Fruit fly (Drosophila melanogaster) whole organism, embryonic: Measurements from ENCODE around the gene CG7227.
A peak's percentile ranks its signal among the peaks of the same experiment; 100 is the strongest.

ENCODE experiments used
- ATbp ChIP-seq: fragments of 200-800 bp; sonication (Bioruptor generic); optimal IDR thresholded peaks from 2 replicates; lab custom pipeline; 2017; ENCODE audit warnings: missing biosample characterization, mild to moderate bottlenecking, missing genetic modification characterization, missing genetic modification reagents
- Antp ChIP-seq: fragments of 200-800 bp; sonication (Bioruptor generic); optimal IDR thresholded peaks from 3 replicates; lab custom pipeline; 2016; ENCODE audit warnings: missing biosample characterization, missing genetic modification characterization
- Awh ChIP-seq: fragments of 200-800 bp; sonication (Bioruptor generic); IDR thresholded peaks from 2 replicates; pipeline ENCODE4, ENCODE4 v1.3.6; 2022; ENCODE audit warnings: missing biosample characterization, missing genetic modification characterization
- CG10267 ChIP-seq: fragments of 200-800 bp; sonication (Bioruptor generic); optimal IDR thresholded peaks from 2 replicates; lab custom pipeline; 2018; ENCODE audit warnings: missing biosample characterization, mild to moderate bottlenecking, missing genetic modification characterization, moderate library complexity
- CG11560 ChIP-seq: fragments of 200-800 bp; sonication (Bioruptor generic); IDR thresholded peaks from 3 replicates; pipeline ENCODE4 v1.3.6; 2022; ENCODE audit warnings: missing biosample characterization, missing genetic modification characterization
- CG14710 ChIP-seq: fragments of 200-800 bp; sonication (Bioruptor generic); optimal IDR thresholded peaks from 3 replicates; lab custom pipeline; 2019; ENCODE audit warnings: missing biosample characterization, mild to moderate bottlenecking, missing genetic modification characterization, moderate library complexity
- CG15011 ChIP-seq: fragments of 200-800 bp; sonication (Bioruptor generic); optimal IDR thresholded peaks from 3 replicates; lab custom pipeline; 2018; ENCODE audit warnings: missing biosample characterization, mild to moderate bottlenecking, missing genetic modification characterization
- CG16815 ChIP-seq: fragments of 200-800 bp; sonication (Bioruptor generic); optimal IDR thresholded peaks from 3 replicates; lab custom pipeline; 2017; ENCODE audit warnings: missing biosample characterization, mild to moderate bottlenecking, missing genetic modification characterization
- CG2889 ChIP-seq: fragments of 200-800 bp; sonication (Bioruptor generic); IDR thresholded peaks from 3 replicates; pipeline ENCODE4 v1.3.6; 2022; ENCODE audit warnings: missing biosample characterization, missing genetic modification characterization
- CG31388 ChIP-seq: fragments of 200-800 bp; sonication (Bioruptor generic); optimal IDR thresholded peaks from 2 replicates; lab custom pipeline; 2016; ENCODE audit warnings: missing biosample characterization, missing genetic modification characterization
- CG32772 ChIP-seq: fragments of 200-800 bp; sonication (Bioruptor generic); IDR thresholded peaks from 2 replicates; pipeline ENCODE4 v1.3.6; 2022; ENCODE audit warnings: missing biosample characterization, missing genetic modification characterization
- CG34224 ChIP-seq: fragments of 200-800 bp; sonication (Bioruptor generic); IDR thresholded peaks from 3 replicates; pipeline ENCODE4 v1.3.6; 2022; ENCODE audit warnings: missing biosample characterization, missing genetic modification characterization; ENCODE audit not compliant: partially characterized antibody
- CG34376 ChIP-seq: fragments of 200-800 bp; sonication (Bioruptor generic); optimal IDR thresholded peaks from 2 replicates; lab custom pipeline; 2018; ENCODE audit warnings: missing biosample characterization, mild to moderate bottlenecking, missing genetic modification characterization
- CG42726 ChIP-seq: fragments of 200-800 bp; sonication (Bioruptor generic); IDR thresholded peaks from 2 replicates; pipeline ENCODE4 v1.3.6; 2022; ENCODE audit warnings: missing biosample characterization, missing genetic modification characterization; ENCODE audit not compliant: partially characterized antibody
- CG4282 ChIP-seq: fragments of 200-800 bp; sonication (Bioruptor generic); optimal IDR thresholded peaks from 2 replicates; lab custom pipeline; 2016; ENCODE audit warnings: missing biosample characterization, missing genetic modification characterization
- CG43689 ChIP-seq: fragments of 200-800 bp; sonication (Bioruptor generic); IDR thresholded peaks from 2 replicates; pipeline ENCODE4 v1.3.6; 2022; ENCODE audit warnings: missing biosample characterization, missing genetic modification characterization
- CG6175 ChIP-seq: fragments of 200-800 bp; sonication (Bioruptor generic); IDR thresholded peaks from 3 replicates; pipeline ENCODE4 v1.3.6; 2022; ENCODE audit warnings: missing biosample characterization, missing genetic modification characterization
- CG7271 ChIP-seq: fragments of 200-800 bp; sonication (Bioruptor generic); optimal IDR thresholded peaks from 2 replicates; lab custom pipeline; 2018; ENCODE audit warnings: missing biosample characterization, mild to moderate bottlenecking, missing genetic modification characterization, moderate library complexity
- CG7372 ChIP-seq: fragments of 200-800 bp; sonication (Bioruptor generic); IDR thresholded peaks from 2 replicates; pipeline ENCODE4 v1.3.6; 2022; ENCODE audit warnings: missing biosample characterization, missing genetic modification characterization
- CG7928 ChIP-seq: fragments of 200-800 bp; sonication (Bioruptor generic); optimal IDR thresholded peaks from 2 replicates; lab custom pipeline; 2017; ENCODE audit warnings: missing biosample characterization, mild to moderate bottlenecking, missing genetic modification characterization
- CG8281 ChIP-seq: fragments of 200-800 bp; sonication (Bioruptor generic); optimal IDR thresholded peaks from 2 replicates; lab custom pipeline; 2018; ENCODE audit warnings: missing biosample characterization, mild to moderate bottlenecking, missing genetic modification characterization, moderate library complexity
- CG8478 ChIP-seq: fragments of >200 bp; optimal IDR thresholded peaks from 2 replicates; lab custom pipeline; 2018
- Chrac-16 ChIP-seq: fragments of 200-800 bp; sonication (Bioruptor generic); optimal IDR thresholded peaks from 3 replicates; lab custom pipeline; 2016; ENCODE audit warnings: missing biosample characterization, missing genetic modification characterization
- Lpt ChIP-seq: fragments of >200 bp; optimal IDR thresholded peaks from 2 replicates; lab custom pipeline; 2018; ENCODE audit warnings: missing biosample characterization, missing genetic modification characterization
- MTF-1 ChIP-seq: fragments of 200-800 bp; sonication (Bioruptor generic); optimal IDR thresholded peaks from 2 replicates; lab custom pipeline; 2018; ENCODE audit warnings: missing biosample characterization, mild to moderate bottlenecking, missing genetic modification characterization, borderline replicate concordance
- Nf-YA ChIP-seq: fragments of 200-800 bp; sonication (Bioruptor generic); IDR thresholded peaks from 2 replicates; pipeline ENCODE4 v1.3.6; 2022; ENCODE audit warnings: missing biosample characterization, missing genetic modification characterization
- Nf-YB ChIP-seq: fragments of 200-800 bp; sonication (Bioruptor generic); optimal IDR thresholded peaks from 3 replicates; lab custom pipeline; 2019; ENCODE audit warnings: missing biosample characterization, mild to moderate bottlenecking, missing genetic modification characterization, moderate library complexity
- PHDP ChIP-seq: fragments of 200-800 bp; sonication (Bioruptor generic); optimal IDR thresholded peaks from 3 replicates; lab custom pipeline; 2018; ENCODE audit warnings: missing biosample characterization, mild to moderate bottlenecking, missing genetic modification characterization, moderate library complexity
- Six4 ChIP-seq: fragments of 200-800 bp; sonication (Bioruptor generic); optimal IDR thresholded peaks from 2 replicates; lab custom pipeline; 2016; ENCODE audit warnings: missing biosample characterization, missing genetic modification characterization
- Xrp1 ChIP-seq: fragments of 200-800 bp; sonication (Bioruptor generic); IDR thresholded peaks from 2 replicates; pipeline ENCODE4 v1.3.6; 2022; ENCODE audit warnings: missing biosample characterization, missing genetic modification characterization
- amos ChIP-seq: fragments of 200-800 bp; sonication (Bioruptor generic); IDR thresholded peaks from 2 replicates; pipeline ENCODE4 v1.3.6; 2022; ENCODE audit warnings: missing biosample characterization, missing genetic modification characterization; ENCODE audit not compliant: partially characterized antibody
- aop ChIP-seq: fragments of 200-800 bp; sonication (Bioruptor generic); IDR thresholded peaks from 2 replicates; pipeline ENCODE4 v1.3.6; 2022; ENCODE audit warnings: missing biosample characterization, missing genetic modification characterization
- btn ChIP-seq: fragments of 200-800 bp; sonication (Bioruptor generic); optimal IDR thresholded peaks from 2 replicates; lab custom pipeline; 2016; ENCODE audit warnings: missing biosample characterization, missing genetic modification characterization
- crc ChIP-seq: fragments of 200-800 bp; sonication (Bioruptor generic); optimal IDR thresholded peaks from 2 replicates; lab custom pipeline; 2016; ENCODE audit warnings: missing biosample characterization, missing genetic modification characterization
- crol ChIP-seq: fragments of 200-800 bp; sonication (Bioruptor generic); IDR thresholded peaks from 2 replicates; pipeline ENCODE4 v1.3.6; 2022; ENCODE audit warnings: missing biosample characterization, missing genetic modification characterization
- crp ChIP-seq, 2 experiments: fragments of 200-800 bp; sonication (Bioruptor generic); optimal IDR thresholded peaks; 2 replicates in 1 of 2; 3 replicates in 1 of 2; lab custom pipeline; 2017; ENCODE audit warnings: missing biosample characterization in 2 of 2, missing genetic modification characterization in 2 of 2, mild to moderate bottlenecking in 1 of 2, moderate library complexity in 1 of 2
- dm ChIP-seq: fragments of 200-800 bp; sonication (Bioruptor generic); optimal IDR thresholded peaks from 3 replicates; lab custom pipeline; 2016; ENCODE audit warnings: missing biosample characterization, missing genetic modification characterization
- ems ChIP-seq: fragments of 200-800 bp; sonication (Bioruptor generic); optimal IDR thresholded peaks from 3 replicates; lab custom pipeline; 2016; ENCODE audit warnings: missing biosample characterization, missing genetic modification characterization
- ham ChIP-seq: fragments of 200-800 bp; sonication (Bioruptor generic); IDR thresholded peaks from 2 replicates; pipeline ENCODE4 v1.3.6; 2022; ENCODE audit warnings: missing biosample characterization, missing genetic modification characterization
- kni ChIP-seq: fragments of 200-800 bp; sonication (Bioruptor generic); optimal IDR thresholded peaks from 3 replicates; lab custom pipeline; 2017; ENCODE audit warnings: mild to moderate bottlenecking, missing biosample characterization, missing genetic modification reagents, missing genetic modification characterization
- knrl ChIP-seq: fragments of 200-800 bp; sonication (Bioruptor generic); IDR thresholded peaks from 3 replicates; pipeline ENCODE4 v1.3.6; 2022; ENCODE audit warnings: missing biosample characterization, missing genetic modification characterization; ENCODE audit not compliant: partially characterized antibody
- lov ChIP-seq, 2 experiments: fragments of 200-800 bp in 1 of 2; fragments of >200 bp in 1 of 2; sonication (Bioruptor generic) in 1 of 2; IDR thresholded peaks in 1 of 2; optimal IDR thresholded peaks in 1 of 2; 2 replicates in 1 of 2; 3 replicates in 1 of 2; pipeline versions ENCODE4 v1.3.6 to Lab custom; 2017 to 2022; ENCODE audit warnings: missing biosample characterization in 1 of 2, missing genetic modification characterization in 1 of 2
- phol ChIP-seq: fragments of 200-800 bp; sonication (Bioruptor generic); optimal IDR thresholded peaks from 3 replicates; lab custom pipeline; 2018; ENCODE audit warnings: missing biosample characterization, mild to moderate bottlenecking, missing genetic modification characterization, moderate library complexity
- row ChIP-seq: fragments of 200-800 bp; sonication (Bioruptor generic); IDR thresholded peaks from 3 replicates; pipeline ENCODE4 v1.3.6; 2022; ENCODE audit warnings: missing biosample characterization, missing genetic modification characterization
- sc ChIP-seq, 3 experiments: fragments of >200 bp in 2 of 3; fragments of 200-800 bp in 1 of 3; sonication (Bioruptor generic) in 1 of 3; optimal IDR thresholded peaks; 2 replicates in 2 of 3; 3 replicates in 1 of 3; lab custom pipeline; 2017; ENCODE audit warnings: mild to moderate bottlenecking in 1 of 3, missing biosample characterization in 1 of 3, missing genetic modification characterization in 1 of 3, missing genetic modification reagents in 1 of 3
- sisA ChIP-seq: fragments of 200-800 bp; sonication (Bioruptor generic); IDR thresholded peaks from 2 replicates; pipeline ENCODE4 v1.3.6; 2022; ENCODE audit warnings: missing biosample characterization, missing genetic modification characterization
- slbo ChIP-seq: fragments of 200-800 bp; sonication (Bioruptor generic); IDR thresholded peaks from 2 replicates; pipeline ENCODE4 v1.3.6; 2022; ENCODE audit warnings: missing biosample characterization, missing genetic modification characterization
- ssp ChIP-seq: fragments of 200-800 bp; sonication (Bioruptor generic); IDR thresholded peaks from 2 replicates; pipeline ENCODE4 v1.3.6; 2022; ENCODE audit warnings: missing biosample characterization, missing genetic modification characterization
- trem ChIP-seq: fragments of 200-800 bp; optimal IDR thresholded peaks from 3 replicates; lab custom pipeline; 2019; ENCODE audit warnings: missing biosample characterization, mild to moderate bottlenecking, missing genetic modification characterization, moderate library complexity

CG7227 gene

DNA sequence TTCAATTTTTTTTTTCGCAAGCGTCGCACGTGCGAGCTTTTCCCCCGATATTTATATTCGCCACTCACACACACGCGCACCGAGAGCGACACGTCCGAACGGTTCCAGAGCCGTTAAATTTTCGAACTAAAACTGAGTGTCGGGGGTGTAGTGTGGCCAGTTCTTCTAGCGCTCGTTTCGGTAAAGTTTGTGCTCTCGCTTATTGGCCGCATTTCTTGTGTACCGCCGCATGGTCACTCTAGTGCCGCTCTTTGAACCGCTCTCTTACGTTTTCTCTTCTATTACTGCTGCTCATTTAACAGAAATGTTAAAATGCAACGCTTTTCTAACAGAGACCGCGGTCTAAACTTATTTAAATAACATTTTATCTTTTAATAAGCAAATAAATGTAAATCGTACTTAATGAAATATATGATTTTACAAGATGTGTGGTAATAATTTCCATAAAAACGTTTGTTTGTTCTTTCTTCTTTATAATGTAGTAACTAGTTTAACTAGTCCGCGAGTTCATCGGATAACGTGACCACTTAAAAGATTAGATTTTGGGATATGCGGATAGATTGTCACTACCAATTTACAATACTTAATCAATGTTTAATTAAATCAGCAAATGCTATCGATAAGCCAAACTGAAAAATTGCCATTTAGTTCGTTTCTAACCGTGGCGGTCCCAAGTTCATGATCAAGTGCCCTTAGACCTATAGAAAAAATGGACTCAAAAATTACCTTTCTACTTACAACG lies 13.7 kb downstream of the CG7227 start, which contains the start of gene Snoo (continued):
- no peak; the same call in 1 of the 2 replicates for TF ChIP-seq crol
- no peak for TF ChIP-seq Nf-YA (GFP tag; lab: Robert Waterston, UW)
- TF ChIP-seq CG7372 (GFP tag; lab: Robert Waterston, UW) = no peak
- no peak for TF ChIP-seq CG7271
- peak; percentile 69 for TF ChIP-seq CG34376 (GFP tag; lab: Kevin White, UChicago)
- no peak for TF ChIP-seq Chrac-16 (GFP tag; lab: Kevin White, UChicago)
- TF ChIP-seq aop (GFP tag; lab: Robert Waterston, UW) = no peak
- TF ChIP-seq CG7928 (GFP tag; lab: Kevin White, UChicago) = no peak
- TF ChIP-seq CG14710 (tag; lab: Kevin White, UChicago) = no peak
- TF ChIP-seq dm (GFP tag; lab: Kevin White, UChicago) = no peak
- TF ChIP-seq CG15011 (GFP tag; lab: Kevin White, UChicago) = no peak
- no peak for TF ChIP-seq Xrp1
- no peak for TF ChIP-seq ems (GFP tag; lab: Kevin White, UChicago)
- no peak for TF ChIP-seq MTF-1 (GFP tag; lab: Kevin White, UChicago)
- TF ChIP-seq CG31388 (GFP tag; lab: Kevin White, UChicago) = no peak
- TF ChIP-seq trem (tag; lab: Kevin White, UChicago) = peak; percentile 43
- 0 out of 3 replicates have a peak, but pooled peaks have one; percentile 7 for TF ChIP-seq knrl (GFP tag; lab: Robert Waterston, UW)
- TF ChIP-seq btn (GFP tag; lab: Kevin White, UChicago) = no peak
- no peak for TF ChIP-seq ssp (GFP tag; lab: Robert Waterston, UW)
- no peak for TF ChIP-seq CG8281 (tag; lab: Kevin White, UChicago)
- no peak for TF ChIP-seq Nf-YB (GFP tag; lab: Kevin White, UChicago)
- TF ChIP-seq sisA (GFP tag; lab: Robert Waterston, UW) = no peak
- TF ChIP-seq lov (optimal IDR thresholded peaks at IDR 0.05; lab: Kevin White, UChicago) = no peak
- TF ChIP-seq lov (GFP tag; IDR thresholded peaks at IDR 0.05; lab: Robert Waterston, UW) = no peak
- TF ChIP-seq amos (GFP tag; lab: Robert Waterston, UW) = peak; percentile 23; the same call in 1 of the 2 replicates
- TF ChIP-seq PHDP (tag; lab: Kevin White, UChicago) = no peak
- TF ChIP-seq sc (optimal IDR thresholded peaks at IDR 0.05; lab: Kevin White, UChicago) = no peak
- TF ChIP-seq sc (GFP tag; optimal IDR thresholded peaks at IDR 0.05; lab: Kevin White, UChicago) = no peak
- TF ChIP-seq CG42726 (GFP tag; lab: Robert Waterston, UW) = peak; percentile 30; the same call in 1 of the 2 replicates
- TF ChIP-seq CG2889 (GFP tag; lab: Robert Waterston, UW) = no peak
- no peak for TF ChIP-seq CG32772 (GFP tag; lab: Robert Waterston, UW)
- no peak for TF ChIP-seq CG8478
- no peak for TF ChIP-seq CG43689 (GFP tag; lab: Robert Waterston, UW)
- no peak for TF ChIP-seq ham (GFP tag; lab: Robert Waterston, UW)
- TF ChIP-seq slbo (GFP tag; lab: Robert Waterston, UW) = peak; percentile 36
- TF ChIP-seq CG4282 (GFP tag; lab: Kevin White, UChicago) = no peak
- no peak for TF ChIP-seq ATbp (GFP tag; lab: Kevin White, UChicago)
- TF ChIP-seq crp (GFP tag; optimal IDR thresholded peaks at IDR 0.05; lab: Kevin White, UChicago) = no peak
- TF ChIP-seq row = peak; percentile 7; the same call in 1 of the 3 replicates
- no peak for TF ChIP-seq CG16815 (GFP tag; lab: Kevin White, UChicago)
- no peak for TF ChIP-seq Awh (GFP tag; lab: Robert Waterston, UW)
- no peak for TF ChIP-seq Antp (GFP tag; lab: Kevin White, UChicago)
- no peak for TF ChIP-seq Six4 (GFP tag; lab: Kevin White, UChicago)
- TF ChIP-seq Lpt = no peak
- TF ChIP-seq CG34224 (GFP tag; lab: Robert Waterston, UW) = peak; percentile 46; the same call in 2 of the 3 replicates
- no peak for TF ChIP-seq kni (GFP tag; lab: Kevin White, UChicago)
- TF ChIP-seq crc (GFP tag; lab: Kevin White, UChicago) = no peak
- TF ChIP-seq CG10267 (tag; lab: Kevin White, UChicago) = peak; percentile 12
- TF ChIP-seq phol (tag; lab: Kevin White, UChicago) = no peak
- TF ChIP-seq CG11560 (tag; lab: Robert Waterston, UW) = no peak
- no peak; the same call in 2 of the 3 replicates for TF ChIP-seq CG6175 (GFP tag; lab: Robert Waterston, UW)
